Worm (Caenorhabditis elegans): ENCODE measurements around the gene srx-29.

srx-29 gene

ce11 chrV:15733568-15733967, 35.6 kb upstream of the srx-29 start, which contains the start of gene T23D5.3:
Gene T23D5.3 (minus strand): TSS chrV:15733668.
- TF ChIP-seq C08G9.2 (tag; optimal IDR thresholded peaks at IDR 0.05) (no peak), ceh-34 (tag; optimal IDR thresholded peaks at IDR 0.05) (no peak), hlh-30 (tag; optimal IDR thresholded peaks at IDR 0.05; ENCODE audit: insufficient read depth) (no peak), ceh-24 (tag; optimal IDR thresholded peaks at IDR 0.05) (no peak), pax-1 (tag; optimal IDR thresholded peaks at IDR 0.05) (no peak), K02D7.2 (tag; optimal IDR thresholded peaks at IDR 0.05) (no peak), fkh-6 (tag; optimal IDR thresholded peaks at IDR 0.05) (no peak), unc-3 (GFP tag; conservative IDR thresholded peaks at IDR 0.05) (no peak), unc-3 (tag; optimal IDR thresholded peaks at IDR 0.05) (no peak), nfya-1 (tag; optimal IDR thresholded peaks at IDR 0.05) (no peak), ceh-6 (GFP tag; optimal IDR thresholded peaks at IDR 0.05) (no peak), sox-2 (GFP tag; IDR thresholded peaks at IDR 0.05) (no peak), ahr-1 (tag; optimal IDR thresholded peaks at IDR 0.05) (no peak), ttx-3 (tag; optimal IDR thresholded peaks at IDR 0.05) (no peak), hlh-15 (tag; optimal IDR thresholded peaks at IDR 0.05) (no peak), ceh-2 (tag; optimal IDR thresholded peaks at IDR 0.05) (no peak), zip-5 (tag; optimal IDR thresholded peaks at IDR 0.05) (no peak), nhr-232 (tag; optimal IDR thresholded peaks at IDR 0.05) (no peak), ets-4 (tag; optimal IDR thresholded peaks at IDR 0.05) (no peak), rnt-1 (tag; optimal IDR thresholded peaks at IDR 0.05) (no peak)

DNA sequence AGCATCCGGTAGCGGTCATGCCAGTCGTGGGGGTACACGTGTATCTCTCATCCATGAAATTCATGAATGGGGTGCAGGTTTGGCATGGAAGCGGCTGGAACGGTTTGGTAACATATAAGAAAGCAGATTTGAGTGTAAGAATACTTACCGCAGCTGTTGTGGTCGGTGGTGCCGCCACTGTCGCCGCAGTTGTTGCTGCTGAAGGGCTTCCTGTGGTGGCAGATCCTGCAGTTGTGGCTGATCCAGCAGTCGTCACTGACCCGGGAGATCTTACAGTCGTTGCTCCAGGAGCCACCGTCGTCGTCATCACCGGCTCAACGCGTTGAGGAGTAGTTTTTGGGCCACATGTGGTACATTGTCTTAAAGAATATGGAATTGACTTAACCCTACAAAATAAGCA, 35.0 kb upstream of the srx-29 start:
- TF ChIP-seq ceh-6 (GFP tag; optimal IDR thresholded peaks at IDR 0.05) (no peak), ceh-19 (GFP tag; optimal IDR thresholded peaks at IDR 0.05) (no peak), ceh-18 (tag; optimal IDR thresholded peaks at IDR 0.05) (no peak), sox-4 (tag; optimal IDR thresholded peaks at IDR 0.05) (no peak), ttx-3 (tag; optimal IDR thresholded peaks at IDR 0.05) (no peak), dve-1 (tag; optimal IDR thresholded peaks at IDR 0.05) (no peak), T23F11.4 (GFP tag; optimal IDR thresholded peaks at IDR 0.05) (no peak), pros-1 (tag; optimal IDR thresholded peaks at IDR 0.05) (no peak), ceh-14 (tag; optimal IDR thresholded peaks at IDR 0.05) (no peak), elt-2 (tag; optimal IDR thresholded peaks at IDR 0.05) (no peak)

DNA sequence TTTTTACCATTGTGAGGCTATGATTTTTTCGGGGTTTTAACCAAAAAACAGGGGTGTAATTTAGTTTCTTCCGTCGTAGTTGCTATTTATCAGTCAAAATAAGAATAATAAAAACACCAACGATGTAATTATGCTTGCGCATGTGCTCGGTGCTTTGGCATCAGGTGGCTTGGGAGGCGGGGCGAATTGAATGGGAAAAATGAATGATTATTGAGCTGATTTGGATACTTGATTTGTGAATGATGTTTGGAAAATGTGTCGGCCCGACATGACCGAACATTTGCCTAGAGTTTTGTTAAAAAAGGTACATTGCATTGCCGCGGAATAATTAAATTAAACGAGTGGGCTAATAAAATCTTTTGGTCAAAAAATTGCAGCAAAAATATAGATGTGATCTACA, 34.2 kb upstream of the srx-29 start, which contains the start of gene str-38:
Gene str-38 (minus strand): TSS at position 101 of the 400 bp plus-strand sequence.
- no peak for TF ChIP-seq mec-3 (tag; optimal IDR thresholded peaks at IDR 0.05; ENCODE audit: borderline replicate concordance)

DNA sequence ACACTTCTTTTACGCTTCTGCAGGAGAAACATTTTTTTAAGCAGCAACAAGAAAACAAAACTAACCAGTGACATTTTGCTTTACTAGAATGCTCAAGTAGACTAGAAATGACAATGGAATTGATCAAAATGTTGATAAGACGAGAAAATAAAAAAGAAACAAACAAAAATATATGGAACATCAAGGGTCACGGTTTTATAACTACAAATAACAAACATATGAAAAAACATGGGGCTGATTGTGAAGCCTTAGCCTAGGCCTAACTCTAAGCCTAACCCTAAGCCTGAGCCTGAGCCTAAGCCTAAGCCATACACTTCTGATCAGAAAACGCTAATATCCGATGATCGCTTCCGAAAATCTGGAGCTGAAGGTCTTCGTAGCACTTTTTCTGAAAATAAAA, 32.5 kb upstream of the srx-29 start, which contains the start of gene Y6E2A.10:
Gene Y6E2A.10 (minus strand): TSS at position 101 of the 400 bp plus-strand sequence.
- TF ChIP-seq dmd-4 (tag; optimal IDR thresholded peaks at IDR 0.05; ENCODE audit: borderline replicate concordance): no peak

ce11 chrV:15726610-15727009, 28.6 kb upstream of the srx-29 start, which contains the start of the genes irld-57 and sfxn-1.3:
Gene irld-57 (minus strand): TSS chrV:15726710.
Gene sfxn-1.3 (plus strand): TSS chrV:15726841.
- no peak for TF ChIP-seq ceh-18 (tag; optimal IDR thresholded peaks at IDR 0.05)
- no peak for TF ChIP-seq unc-86 (tag; optimal IDR thresholded peaks at IDR 0.05)
- TF ChIP-seq ttx-3 (tag; optimal IDR thresholded peaks at IDR 0.05): no peak
- TF ChIP-seq hlh-8 (tag; optimal IDR thresholded peaks at IDR 0.05): no peak
- no peak for TF ChIP-seq ceh-31 (tag; optimal IDR thresholded peaks at IDR 0.05)
- no peak for TF ChIP-seq ztf-16 (tag; optimal IDR thresholded peaks at IDR 0.05)
- TF ChIP-seq ref-2 (tag; optimal IDR thresholded peaks at IDR 0.05): no peak
- TF ChIP-seq tbx-2 (tag; optimal IDR thresholded peaks at IDR 0.05): no peak
- TF ChIP-seq dve-1 (tag; optimal IDR thresholded peaks at IDR 0.05): no peak
- no peak for TF ChIP-seq ceh-22 (tag; optimal IDR thresholded peaks at IDR 0.05)
- TF ChIP-seq ceh-2 (tag; optimal IDR thresholded peaks at IDR 0.05): no peak
